Worm (Caenorhabditis elegans): ENCODE measurements around the gene twk-31.

ce11 chrIII:11393162-11393561, 17.3 kb upstream of the twk-31 start, which contains the start of gene nlp-21:
- TF ChIP-seq ceh-24 (tag; optimal IDR thresholded peaks at IDR 0.05) (no peak), dmd-4 (tag; optimal IDR thresholded peaks at IDR 0.05; ENCODE audit: borderline replicate concordance) (no peak), hlh-8 (tag; optimal IDR thresholded peaks at IDR 0.05) (no peak), nfya-1 (tag; optimal IDR thresholded peaks at IDR 0.05) (no peak), pqm-1 (tag; optimal IDR thresholded peaks at IDR 0.05) (no peak)
